Worm (Caenorhabditis elegans): ENCODE data around the gene C55A1.11.
"Not testable (repeated sequence)": the region's sequence is repeated elsewhere in the genome, so short reads cannot be mapped to it uniquely, and the experiment has no call there.

Gene C55A1.11

ce11 chrV:15668870-15669269 lies 43.2 kb downstream of the C55A1.11 start, which contains the start of gene K06B4.4:
K06B4.4 (plus strand) TSS chrV:15669170.
- TF ChIP-seq madf-2 (tag; optimal IDR thresholded peaks at IDR 0.05) (no peak), syd-9 (tag; optimal IDR thresholded peaks at IDR 0.05) (no peak), ceh-22 (tag; optimal IDR thresholded peaks at IDR 0.05) (no peak), hlh-30 (tag; optimal IDR thresholded peaks at IDR 0.05; ENCODE audit: insufficient read depth) (no peak), odd-2 (tag; optimal IDR thresholded peaks at IDR 0.05) (no peak), ceh-45 (GFP tag; IDR thresholded peaks at IDR 0.05) (no peak), sdc-2 (tag; optimal IDR thresholded peaks at IDR 0.05) (no peak), fkh-6 (tag; optimal IDR thresholded peaks at IDR 0.05) (no peak), pat-9 (tag; optimal IDR thresholded peaks at IDR 0.05) (no peak), unc-42 (tag; optimal IDR thresholded peaks at IDR 0.05) (no peak)

DNA sequence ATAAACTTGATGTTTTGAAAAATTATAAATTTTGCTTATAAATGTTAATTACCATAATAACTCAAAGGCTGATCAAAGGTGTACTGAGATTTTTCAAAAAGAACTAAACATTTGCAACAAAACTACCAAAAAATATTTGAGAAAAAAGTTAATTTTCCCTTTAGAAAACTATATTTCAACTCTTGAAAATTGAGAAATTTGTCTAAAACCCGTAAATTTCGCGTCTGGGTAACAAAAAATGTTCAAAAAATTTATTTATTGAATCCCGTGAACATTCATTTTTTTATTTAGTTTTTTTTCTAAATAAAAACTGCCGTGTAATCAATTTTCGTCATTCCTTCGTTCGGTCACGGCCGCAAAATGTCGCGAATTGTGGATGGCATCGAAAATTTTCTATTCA lies 44.5 kb downstream of the C55A1.11 start, which contains the start of gene K06B4.15:
Gene K06B4.15, plus strand, starts transcription at position 301 of the 400 bp plus-strand sequence.
- not testable (repeated sequence) for TF ChIP-seq K02D7.2, C08G9.2, elt-2 (tag; optimal IDR thresholded peaks at IDR 0.05)

ce11 chrV:15673707-15674106 lies 48.0 kb downstream of the C55A1.11 start, which contains the start of gene nhr-51:
nhr-51 (plus strand) TSS chrV:15674007.
- TF ChIP-seq npax-4 (tag; optimal IDR thresholded peaks at IDR 0.05) (no peak), pros-1 (tag; optimal IDR thresholded peaks at IDR 0.05) (no peak), nhr-232 (tag; optimal IDR thresholded peaks at IDR 0.05) (no peak), ceh-14 (tag; optimal IDR thresholded peaks at IDR 0.05) (no peak), elt-2 (tag; optimal IDR thresholded peaks at IDR 0.05) (no peak), nhr-11 (tag; optimal IDR thresholded peaks at IDR 0.05) (no peak), lim-6 (tag; optimal IDR thresholded peaks at IDR 0.05) (no peak), pha-2 (tag; optimal IDR thresholded peaks at IDR 0.05) (no peak), Y22D7AL.16 (tag; optimal IDR thresholded peaks at IDR 0.05) (no peak), madf-2 (tag; optimal IDR thresholded peaks at IDR 0.05) (no peak), elt-4 (tag; optimal IDR thresholded peaks at IDR 0.05) (no peak), K02D7.2 (tag; optimal IDR thresholded peaks at IDR 0.05) (no peak)

DNA sequence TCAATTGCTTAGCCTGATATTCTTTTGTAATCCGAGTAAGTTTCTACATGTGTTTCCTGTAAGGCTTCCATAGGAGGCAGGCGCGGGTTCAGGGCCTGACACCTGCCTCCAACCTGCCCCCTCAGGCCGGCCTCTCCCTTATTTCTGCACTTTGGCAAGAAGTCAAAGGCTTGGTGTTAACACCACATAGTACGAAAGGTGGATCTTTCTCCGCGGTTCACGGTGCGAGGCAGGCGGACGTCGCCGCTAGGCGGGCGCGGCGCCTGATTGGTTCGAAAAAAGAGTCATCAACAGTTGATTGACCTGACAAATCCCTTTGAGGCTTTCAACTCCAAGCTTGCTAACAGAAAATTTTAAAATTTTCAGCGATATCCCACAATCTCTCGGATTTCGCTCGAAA lies 49.2 kb downstream of the C55A1.11 start:
- TF ChIP-seq sox-2 (GFP tag; IDR thresholded peaks at IDR 0.05) (no peak), ceh-30 (tag; optimal IDR thresholded peaks at IDR 0.05) (no peak), fkh-10 (GFP tag; optimal IDR thresholded peaks at IDR 0.05) (no peak), K09A11.1 (tag; optimal IDR thresholded peaks at IDR 0.05; ENCODE audit: insufficient read depth) (no peak), odd-2 (tag; optimal IDR thresholded peaks at IDR 0.05) (no peak), hlh-15 (tag; optimal IDR thresholded peaks at IDR 0.05) (no peak), ceh-48 (tag; optimal IDR thresholded peaks at IDR 0.05) (no peak), ztf-16 (tag; optimal IDR thresholded peaks at IDR 0.05) (no peak), rnt-1 (tag; optimal IDR thresholded peaks at IDR 0.05) (no peak), dve-1 (tag; optimal IDR thresholded peaks at IDR 0.05) (no peak), lim-6 (tag; optimal IDR thresholded peaks at IDR 0.05) (no peak), gmeb-2 (tag; optimal IDR thresholded peaks at IDR 0.05) (no peak), hlh-8 (tag; optimal IDR thresholded peaks at IDR 0.05) (no peak)

Data from whole organism, late embryonic.